Worm (Caenorhabditis elegans): Measurements from ENCODE around the gene F25A2.1.

F25A2.1 gene

DNA sequence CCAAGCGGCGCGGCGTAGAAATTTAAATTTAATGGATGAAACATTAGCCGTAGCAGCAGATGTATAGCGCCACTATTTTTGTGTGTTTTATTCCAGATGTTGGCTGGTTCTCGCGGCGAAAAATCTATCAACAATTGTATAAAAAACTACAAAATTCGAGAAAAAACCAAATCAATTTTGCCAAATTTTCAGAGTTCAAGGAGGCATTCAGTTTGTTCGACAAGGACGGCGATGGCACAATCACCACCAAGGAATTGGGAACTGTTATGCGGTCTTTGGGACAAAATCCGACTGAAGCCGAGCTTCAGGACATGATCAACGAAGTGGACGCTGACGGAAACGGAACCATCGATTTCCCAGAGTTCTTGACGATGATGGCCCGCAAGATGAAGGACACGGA, 22.9 kb upstream of the F25A2.1 start:
- no peak for TF ChIP-seq nhr-10 (tag; optimal IDR thresholded peaks at IDR 0.05)
- TF ChIP-seq unc-39 (tag; optimal IDR thresholded peaks at IDR 0.05), result no peak
- TF ChIP-seq ama-1 (optimal IDR thresholded peaks at IDR 0.05), result no peak
- TF ChIP-seq mbf-1 (tag; optimal IDR thresholded peaks at IDR 0.05), result no peak
- no peak for TF ChIP-seq lin-13 (GFP tag; optimal IDR thresholded peaks at IDR 0.05)
- TF ChIP-seq gmeb-1 (tag; optimal IDR thresholded peaks at IDR 0.05), result no peak
- no peak for TF ChIP-seq dmd-4 (tag; optimal IDR thresholded peaks at IDR 0.05)
- no peak for TF ChIP-seq sem-4 (tag; optimal IDR thresholded peaks at IDR 0.05)
- no peak for TF ChIP-seq elt-1 (tag; optimal IDR thresholded peaks at IDR 0.05)
- TF ChIP-seq nhr-25 (tag; optimal IDR thresholded peaks at IDR 0.05), result no peak
- TF ChIP-seq ztf-1 (GFP tag; conservative IDR thresholded peaks at IDR 0.05), result no peak
- no peak for TF ChIP-seq alr-1 (tag; optimal IDR thresholded peaks at IDR 0.05)
- no peak for TF ChIP-seq skn-1 (tag; optimal IDR thresholded peaks at IDR 0.05)

DNA sequence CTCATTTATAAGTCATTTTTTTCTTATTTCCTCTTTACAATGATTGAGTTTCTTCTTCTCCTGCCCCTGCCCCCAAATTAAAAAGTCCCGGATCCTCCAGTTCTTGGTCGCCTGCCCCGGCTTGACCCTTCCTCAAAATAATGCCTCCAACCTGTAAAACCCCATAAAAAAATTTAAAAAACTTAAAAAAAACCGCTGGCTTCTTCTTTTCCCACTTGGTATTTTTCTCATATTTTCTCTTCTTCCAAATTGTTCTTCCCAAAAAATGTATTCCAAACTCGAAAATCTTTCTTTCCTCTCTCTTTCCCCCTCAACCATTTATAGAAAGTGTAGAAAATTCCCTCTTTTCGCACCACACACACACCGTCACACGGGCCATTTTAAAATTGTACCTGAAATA, 21.9 kb upstream of the F25A2.1 start:
- TF ChIP-seq nhr-77 (tag; optimal IDR thresholded peaks at IDR 0.05) (peak; percentile 0), unc-62 (GFP tag; optimal IDR thresholded peaks at IDR 0.05) (no peak), nhr-25 (tag; optimal IDR thresholded peaks at IDR 0.05) (no peak), aly-2 (tag; optimal IDR thresholded peaks at IDR 0.05) (no peak), Y55F3AM.14 (GFP tag; optimal IDR thresholded peaks at IDR 0.05) (peak; percentile 62), nhr-11 (tag; optimal IDR thresholded peaks at IDR 0.05) (no peak)

DNA sequence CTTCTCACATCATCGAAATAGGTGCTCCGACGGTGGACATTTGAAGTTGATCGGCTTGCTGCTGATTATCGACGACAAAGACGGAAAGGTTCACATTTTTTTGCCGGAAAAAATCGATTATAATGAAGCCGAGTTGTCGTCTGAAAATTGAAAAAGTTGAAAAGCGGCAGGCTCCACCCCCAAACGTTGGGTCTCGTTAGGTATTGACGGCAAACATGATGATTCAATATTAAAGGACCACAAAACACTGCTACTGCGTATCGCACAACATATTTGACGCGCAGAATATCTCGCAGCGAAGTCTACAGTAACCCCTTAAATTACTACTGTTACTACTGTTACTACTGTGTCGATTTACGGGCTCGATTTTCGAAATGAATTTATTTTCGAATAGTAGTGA, 21.1 kb upstream of the F25A2.1 start:
- TF ChIP-seq ZK546.5 (tag; optimal IDR thresholded peaks at IDR 0.05), result no peak
- no peak for TF ChIP-seq dmd-4 (tag; optimal IDR thresholded peaks at IDR 0.05)
- peak; percentile 79 for TF ChIP-seq Y55F3AM.14 (GFP tag; optimal IDR thresholded peaks at IDR 0.05)
- peak; percentile 14 to 27 for TF ChIP-seq lsy-2 (tag; optimal IDR thresholded peaks at IDR 0.05)
- no peak for TF ChIP-seq F13H6.1 (tag; optimal IDR thresholded peaks at IDR 0.05)
- TF ChIP-seq nhr-129 (tag; optimal IDR thresholded peaks at IDR 0.05), result peak; percentile 3

DNA sequence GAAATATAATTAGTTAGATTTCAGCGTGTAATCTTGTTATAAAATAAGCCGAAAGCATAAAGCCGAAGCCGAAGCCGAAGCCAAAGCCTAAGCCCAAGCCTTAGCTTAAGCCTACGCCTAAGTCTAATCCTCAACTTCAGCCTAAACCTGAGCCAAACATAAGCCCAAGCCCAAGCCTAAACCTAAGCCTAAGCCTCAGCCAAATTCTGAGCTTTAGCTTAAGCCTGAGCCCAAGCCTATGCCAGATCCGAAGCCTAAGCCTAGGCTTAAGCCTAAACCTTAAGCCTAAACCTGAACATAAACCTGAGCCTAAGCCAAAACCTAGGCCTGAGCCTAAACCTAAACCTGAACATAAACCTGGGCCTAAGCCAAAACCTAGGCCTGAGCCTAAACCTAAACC, 18.7 kb upstream of the F25A2.1 start:
- TF ChIP-seq mbf-1 (tag; optimal IDR thresholded peaks at IDR 0.05) (no peak), unc-55 (GFP tag; optimal IDR thresholded peaks at IDR 0.05) (no peak), ceh-82 (tag; optimal IDR thresholded peaks at IDR 0.05) (no peak), Y55F3AM.14 (GFP tag; optimal IDR thresholded peaks at IDR 0.05) (no peak), unc-39 (tag; optimal IDR thresholded peaks at IDR 0.05) (no peak), elt-1 (tag; optimal IDR thresholded peaks at IDR 0.05) (no peak), gmeb-1 (tag; optimal IDR thresholded peaks at IDR 0.05) (no peak), snpc-4 (tag; optimal IDR thresholded peaks at IDR 0.05) (no peak), F13H6.1 (tag; optimal IDR thresholded peaks at IDR 0.05) (no peak), alr-1 (tag; optimal IDR thresholded peaks at IDR 0.05) (no peak), nhr-25 (tag; optimal IDR thresholded peaks at IDR 0.05) (no peak), ztf-1 (GFP tag; conservative IDR thresholded peaks at IDR 0.05) (no peak), ztf-4 (tag; optimal IDR thresholded peaks at IDR 0.05) (no peak), lin-39 (tag; optimal IDR thresholded peaks at IDR 0.05) (no peak), nhr-21 (tag; optimal IDR thresholded peaks at IDR 0.05) (no peak), elt-3 (tag; optimal IDR thresholded peaks at IDR 0.05) (no peak), egl-27 (tag; optimal IDR thresholded peaks at IDR 0.05) (no peak), peb-1 (tag; optimal IDR thresholded peaks at IDR 0.05) (no peak), zag-1 (tag; optimal IDR thresholded peaks at IDR 0.05) (no peak)

DNA sequence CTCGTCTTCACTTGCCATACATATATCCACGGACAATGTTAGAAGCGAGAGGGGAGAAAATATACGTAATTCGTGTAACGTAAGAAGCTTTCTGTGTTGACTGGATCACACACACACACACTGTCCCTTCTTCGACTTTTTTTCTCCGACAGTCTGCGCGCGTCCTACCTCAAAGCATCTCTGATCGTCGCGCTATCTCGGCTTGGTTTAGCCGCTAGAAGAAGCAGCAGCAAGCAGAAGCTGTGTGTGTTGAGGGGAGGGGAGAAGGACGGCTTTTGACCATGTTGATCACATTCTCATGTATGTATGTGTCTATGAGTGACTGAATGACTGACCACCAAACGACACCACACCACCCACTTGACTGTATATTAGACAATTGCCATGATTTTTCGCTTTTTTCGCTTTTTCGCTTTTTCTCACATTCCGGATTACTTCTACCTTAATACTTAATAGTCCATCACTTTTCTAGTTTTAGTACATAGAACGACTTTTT, 15.1 kb upstream of the F25A2.1 start, which contains the start of gene T21H3.5:
T21H3.5 (minus strand) TSS at position 98 of the 496 bp plus-strand sequence.
- no peak for TF ChIP-seq crh-2 (tag; optimal IDR thresholded peaks at IDR 0.05)
- TF ChIP-seq Y55F3AM.14 (GFP tag; optimal IDR thresholded peaks at IDR 0.05), result no peak
- TF ChIP-seq ztf-11 (tag; optimal IDR thresholded peaks at IDR 0.05), result no peak
- TF ChIP-seq snpc-4 (tag; optimal IDR thresholded peaks at IDR 0.05), result no peak
- TF ChIP-seq sma-3 (GFP tag; optimal IDR thresholded peaks at IDR 0.05), result no peak
- no peak for TF ChIP-seq lin-13 (GFP tag; optimal IDR thresholded peaks at IDR 0.05)
- TF ChIP-seq mdl-1 (tag; optimal IDR thresholded peaks at IDR 0.05), result no peak
- no peak for TF ChIP-seq nhr-237 (tag; optimal IDR thresholded peaks at IDR 0.05)
- TF ChIP-seq elt-3 (tag; optimal IDR thresholded peaks at IDR 0.05), result no peak
- no peak for TF ChIP-seq ztf-1 (GFP tag; conservative IDR thresholded peaks at IDR 0.05)
- no peak for TF ChIP-seq zag-1 (tag; optimal IDR thresholded peaks at IDR 0.05)
- no peak for TF ChIP-seq nhr-23 (tag; optimal IDR thresholded peaks at IDR 0.05)
- TF ChIP-seq nhr-12 (tag; optimal IDR thresholded peaks at IDR 0.05), result no peak
- TF ChIP-seq alr-1 (tag; optimal IDR thresholded peaks at IDR 0.05), result no peak
- TF ChIP-seq peb-1 (tag; optimal IDR thresholded peaks at IDR 0.05), result no peak
- no peak for TF ChIP-seq unc-62 (GFP tag; optimal IDR thresholded peaks at IDR 0.05)
- TF ChIP-seq ama-1 (optimal IDR thresholded peaks at IDR 0.05), result no peak
- no peak for TF ChIP-seq skn-1 (tag; optimal IDR thresholded peaks at IDR 0.05)
- TF ChIP-seq sem-4 (tag; optimal IDR thresholded peaks at IDR 0.05), result no peak

All from whole organism, L2 larva.